Worm (Caenorhabditis elegans): ENCODE data around the gene F54A3.5.

DNA sequence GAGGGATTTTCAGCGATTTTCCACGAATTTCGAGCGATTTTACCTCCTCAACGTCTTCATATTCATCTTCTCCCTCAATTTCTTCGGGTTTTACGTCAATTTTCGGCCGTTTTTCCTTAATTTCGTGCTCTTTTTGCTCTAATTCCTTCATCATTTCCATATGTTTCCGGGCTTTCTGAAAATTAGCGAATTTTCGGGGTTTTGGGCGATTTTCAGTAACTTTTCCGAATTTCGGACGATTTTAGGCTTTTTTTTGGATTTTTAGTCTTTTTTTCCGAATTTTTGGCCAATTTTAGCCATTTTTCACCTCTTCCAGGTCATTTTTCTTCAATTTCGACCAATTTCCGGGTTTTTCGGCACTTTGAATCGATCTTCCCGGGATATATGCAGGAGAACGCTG, 4.9 kb upstream of the F54A3.5 start:
- TF ChIP-seq F39B2.1 (GFP tag; IDR thresholded peaks at IDR 0.05) (no peak), nfya-1 (tag; optimal IDR thresholded peaks at IDR 0.05; ENCODE audit: borderline replicate concordance, insufficient read depth) (no peak), ceh-58 (GFP tag; IDR thresholded peaks at IDR 0.05) (no peak), efl-1 (GFP tag; optimal IDR thresholded peaks at IDR 0.05) (no peak), snpc-1.1 (tag; optimal IDR thresholded peaks at IDR 0.05; ENCODE audit: insufficient read depth) (no peak)
